Fruit fly (Drosophila melanogaster) S2 (cell line): ENCODE results near the gene CG33771.

Experiments
- CG8478 ChIP-seq: fragments of >200 bp; optimal IDR thresholded peaks from 2 replicates; lab custom pipeline; 2018
- CTCF ChIP-seq, 2 experiments: fragments of >200 bp; optimal IDR thresholded peaks; 2 replicates each; lab custom pipeline; 2018

- no peak for TF ChIP-seq CG8478 (lab: Kevin White, UChicago)
- TF ChIP-seq CTCF (optimal IDR thresholded peaks at IDR 0.05; lab: Kevin White, UChicago): no peak
Measured at dm6 chr3L:22695653-22696052, 46.5 kb downstream of the CG33771 start, which contains the start of gene CG14452.
